Worm (Caenorhabditis elegans) whole organism, early embryonic: ENCODE data around the gene icln-1.

Experiments used
- ama-1 ChIP-seq: fragments of 150-350 bp; optimal IDR thresholded peaks from 2 replicates; lab custom pipeline; 2014
- hmbx-1 ChIP-seq: sonication (generic microtip); optimal IDR thresholded peaks from 2 replicates; lab custom pipeline; 2016; ENCODE audit warnings: mild to moderate bottlenecking, missing genetic modification characterization, missing compliant biosample characterization
- sea-1 ChIP-seq: fragments of 200-800 bp; sonication (Bioruptor generic); conservative IDR thresholded peaks from 2 replicates; pipeline ENCODE4 v1.3.6; 2022; ENCODE audit warnings: missing genetic modification characterization, missing compliant biosample characterization

- TF ChIP-seq ama-1 (lab: Kevin White, UChicago) (no peak), hmbx-1 (no peak), sea-1 (no peak)
Observed at ce11 chrIV:9104071-9105016, 8.9 kb upstream of the icln-1 start, which contains the start of the genes C01F6.14 and fem-3.
